Worm (Caenorhabditis elegans) whole organism, late embryonic: ENCODE measurements around the gene B0273.1.
"Not testable (repeated sequence)": the region's sequence is repeated elsewhere in the genome, so short reads cannot be mapped to it uniquely, and the experiment has no call there.

Experiments
- K02D7.2 ChIP-seq: sonication (generic microtip); optimal IDR thresholded peaks from 2 replicates; lab custom pipeline; 2017; ENCODE audit warnings: mild to moderate bottlenecking, missing genetic modification characterization, missing compliant biosample characterization
- K09A11.1 ChIP-seq: sonication (generic microtip); optimal IDR thresholded peaks from 2 replicates; lab custom pipeline; 2017; ENCODE audit warnings: antibody characterized with exemption, mild to moderate bottlenecking, missing genetic modification characterization, missing compliant biosample characterization; ENCODE audit not compliant: insufficient read depth
- ahr-1 ChIP-seq: sonication (generic microtip); optimal IDR thresholded peaks from 2 replicates; lab custom pipeline; 2016; ENCODE audit warnings: missing genetic modification characterization, missing compliant biosample characterization
- ama-1 ChIP-seq: fragments of 150-350 bp; optimal IDR thresholded peaks from 2 replicates; lab custom pipeline; 2014
- ceh-14 ChIP-seq: sonication (generic microtip); optimal IDR thresholded peaks from 2 replicates; lab custom pipeline; 2016; ENCODE audit warnings: missing genotype, missing genetic modification characterization, missing compliant biosample characterization
- ceh-18 ChIP-seq: sonication (generic microtip); optimal IDR thresholded peaks from 2 replicates; lab custom pipeline; 2016; ENCODE audit warnings: missing genetic modification characterization, missing compliant biosample characterization
- ceh-19 ChIP-seq: fragments of 200-800 bp; sonication (Bioruptor generic); optimal IDR thresholded peaks from 2 replicates; lab custom pipeline; 2018; ENCODE audit warnings: mild to moderate bottlenecking, missing genetic modification characterization, missing compliant biosample characterization
- ceh-30 ChIP-seq: fragments of 150-350 bp; optimal IDR thresholded peaks from 2 replicates; lab custom pipeline; 2014; ENCODE audit warnings: missing biosample characterization, missing genetic modification characterization
- ceh-34 ChIP-seq: sonication (generic microtip); optimal IDR thresholded peaks from 2 replicates; lab custom pipeline; 2016; ENCODE audit warnings: mild to moderate bottlenecking, missing genetic modification characterization, missing compliant biosample characterization
- ceh-45 ChIP-seq: fragments of 200-800 bp; sonication (Bioruptor generic); IDR thresholded peaks from 2 replicates; pipeline ENCODE4 v1.3.6; 2022; ENCODE audit warnings: missing genetic modification reagents, missing genetic modification characterization, missing compliant biosample characterization
- ceh-48 ChIP-seq: sonication (generic microtip); optimal IDR thresholded peaks from 2 replicates; lab custom pipeline; 2016; ENCODE audit warnings: missing genetic modification characterization, inconsistent platforms, missing compliant biosample characterization
- ceh-6 ChIP-seq: fragments of 200-800 bp; sonication (Bioruptor generic); optimal IDR thresholded peaks from 2 replicates; lab custom pipeline; 2018; ENCODE audit warnings: mild to moderate bottlenecking, missing genetic modification characterization, missing compliant biosample characterization
- che-1 ChIP-seq: sonication (generic microtip); optimal IDR thresholded peaks from 2 replicates; lab custom pipeline; 2016; ENCODE audit warnings: mild to moderate bottlenecking, missing genetic modification characterization, missing compliant biosample characterization
- dmd-4 ChIP-seq: sonication (generic microtip); optimal IDR thresholded peaks from 2 replicates; lab custom pipeline; 2016; ENCODE audit warnings: borderline replicate concordance, missing genetic modification characterization, missing compliant biosample characterization
- dve-1 ChIP-seq: sonication (generic microtip); optimal IDR thresholded peaks from 2 replicates; lab custom pipeline; 2017; ENCODE audit warnings: antibody characterized with exemption, mild to moderate bottlenecking, missing genetic modification characterization, missing compliant biosample characterization
- fkh-10 ChIP-seq: fragments of 150-350 bp; optimal IDR thresholded peaks from 2 replicates; lab custom pipeline; 2014; ENCODE audit warnings: missing biosample characterization, missing genetic modification reagents, missing genetic modification characterization
- gmeb-2 ChIP-seq: sonication (generic microtip); optimal IDR thresholded peaks from 2 replicates; lab custom pipeline; 2016; ENCODE audit warnings: missing genetic modification characterization, inconsistent platforms, missing compliant biosample characterization
- hlh-30 ChIP-seq: sonication (generic microtip); optimal IDR thresholded peaks from 2 replicates; lab custom pipeline; 2017; ENCODE audit warnings: antibody characterized with exemption, missing genetic modification characterization, missing compliant biosample characterization; ENCODE audit not compliant: insufficient read depth
- madf-2 ChIP-seq: sonication (generic microtip); optimal IDR thresholded peaks from 2 replicates; lab custom pipeline; 2017; ENCODE audit warnings: missing genetic modification characterization, missing compliant biosample characterization
- mec-3 ChIP-seq: sonication (generic microtip); optimal IDR thresholded peaks from 2 replicates; lab custom pipeline; 2016; ENCODE audit warnings: borderline replicate concordance, missing genetic modification characterization, missing compliant biosample characterization
- nhr-232 ChIP-seq: sonication (generic microtip); optimal IDR thresholded peaks from 2 replicates; lab custom pipeline; 2016; ENCODE audit warnings: missing genetic modification characterization, missing compliant biosample characterization
- npax-4 ChIP-seq: sonication (generic microtip); optimal IDR thresholded peaks from 2 replicates; lab custom pipeline; 2016; ENCODE audit warnings: missing genetic modification characterization, missing compliant biosample characterization
- odd-2 ChIP-seq: sonication (generic microtip); optimal IDR thresholded peaks from 2 replicates; lab custom pipeline; 2017; ENCODE audit warnings: antibody characterized with exemption, mild to moderate bottlenecking, missing genetic modification characterization, missing compliant biosample characterization
- pag-3 ChIP-seq: sonication (generic microtip); optimal IDR thresholded peaks from 2 replicates; lab custom pipeline; 2016; ENCODE audit warnings: missing compliant biosample characterization, missing genetic modification characterization, borderline replicate concordance
- pha-2 ChIP-seq: sonication (generic microtip); optimal IDR thresholded peaks from 2 replicates; lab custom pipeline; 2017; ENCODE audit warnings: mild to moderate bottlenecking, missing genetic modification characterization, missing compliant biosample characterization
- pqm-1 ChIP-seq: sonication (generic microtip); optimal IDR thresholded peaks from 2 replicates; lab custom pipeline; 2016; ENCODE audit warnings: missing genetic modification characterization, missing compliant biosample characterization
- ref-2 ChIP-seq: sonication (generic microtip); optimal IDR thresholded peaks from 2 replicates; lab custom pipeline; 2016; ENCODE audit warnings: missing genetic modification characterization, missing compliant biosample characterization
- rnt-1 ChIP-seq: sonication (generic microtip); optimal IDR thresholded peaks from 2 replicates; lab custom pipeline; 2016; ENCODE audit warnings: missing genetic modification characterization, missing compliant biosample characterization
- sdc-2 ChIP-seq: sonication (generic microtip); optimal IDR thresholded peaks from 2 replicates; lab custom pipeline; 2016; ENCODE audit warnings: missing genotype, missing genetic modification characterization, missing compliant biosample characterization
- sox-2 ChIP-seq: fragments of 200-800 bp; sonication (Bioruptor generic); IDR thresholded peaks from 2 replicates; pipeline ENCODE4 v1.3.6; 2022; ENCODE audit warnings: missing genetic modification reagents, missing genetic modification characterization, missing compliant biosample characterization
- tbx-2 ChIP-seq: sonication (generic microtip); optimal IDR thresholded peaks from 2 replicates; lab custom pipeline; 2016; ENCODE audit warnings: missing genetic modification characterization, missing compliant biosample characterization
- ttx-3 ChIP-seq: sonication (generic microtip); optimal IDR thresholded peaks from 2 replicates; lab custom pipeline; 2016; ENCODE audit warnings: missing genetic modification reagents, missing genetic modification characterization, missing compliant biosample characterization
- unc-55 ChIP-seq: sonication (generic microtip); optimal IDR thresholded peaks from 2 replicates; lab custom pipeline; 2017; ENCODE audit warnings: missing biosample characterization, missing genetic modification reagents, missing genetic modification characterization
- unc-86 ChIP-seq: sonication (generic microtip); optimal IDR thresholded peaks from 2 replicates; lab custom pipeline; 2016; ENCODE audit warnings: missing genetic modification characterization, missing compliant biosample characterization

B0273.1 gene

DNA sequence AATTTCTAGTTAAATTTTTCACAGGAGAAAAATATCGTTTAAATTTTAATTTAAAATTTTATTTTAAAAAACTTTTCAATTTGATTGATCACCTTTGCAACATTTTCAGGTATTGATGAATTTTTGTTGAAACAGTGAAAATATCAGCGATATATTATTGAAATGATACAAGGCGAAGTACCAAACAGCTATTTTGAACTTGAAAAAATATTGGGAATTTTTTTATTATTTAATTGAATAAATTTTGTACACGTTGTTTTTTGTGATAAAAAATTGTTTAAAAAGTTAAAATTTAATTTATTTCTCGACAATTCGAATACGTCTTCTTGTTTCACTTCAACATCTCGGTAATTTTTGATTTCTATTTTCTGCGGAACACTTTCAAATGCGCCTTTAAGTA is at the start of gene B0273.1:
Gene B0273.1 (plus strand): TSS at position 301 of the 400 bp plus-strand sequence.
- TF ChIP-seq ceh-18 (tag; lab: Kevin White, UChicago) (no peak), rnt-1 (no peak), K09A11.1 (tag; lab: Kevin White, UChicago) (no peak), ceh-14 (tag; lab: Kevin White, UChicago) (no peak), tbx-2 (tag; lab: Kevin White, UChicago) (no peak), pag-3 (tag; lab: Kevin White, UChicago) (no peak), nhr-232 (tag; lab: Kevin White, UChicago) (no peak), gmeb-2 (tag; lab: Kevin White, UChicago) (no peak), ahr-1 (no peak), odd-2 (tag; lab: Kevin White, UChicago) (no peak), ttx-3 (tag; lab: Kevin White, UChicago) (no peak), npax-4 (no peak), pha-2 (tag; lab: Kevin White, UChicago) (no peak), ama-1 (lab: Kevin White, UChicago) (no peak), ceh-45 (GFP tag; lab: Robert Waterston, UW) (no peak), dmd-4 (tag; lab: Kevin White, UChicago) (no peak), ceh-48 (tag; lab: Kevin White, UChicago) (no peak), K02D7.2 (tag; lab: Kevin White, UChicago) (no peak)
- TF ChIP-seq, all 69 proteins: peak for 0

ce11 chrIV:5452667-5453066 is 41.1 kb upstream of the B0273.1 start, which contains the start of gene Y4C6A.4:
TSS of gene Y4C6A.4 (plus strand) at chrIV:5452967.
- TF ChIP-seq hlh-30 = no peak
- TF ChIP-seq ref-2 (tag; lab: Kevin White, UChicago) = no peak
- TF ChIP-seq ahr-1 = no peak
- TF ChIP-seq ceh-48 (tag; lab: Kevin White, UChicago) = no peak
- TF ChIP-seq fkh-10 (GFP tag; lab: Kevin White, UChicago) = no peak
- TF ChIP-seq dve-1 = no peak
- TF ChIP-seq dmd-4 (tag; lab: Kevin White, UChicago) = no peak
- no peak for TF ChIP-seq mec-3 (tag; lab: Kevin White, UChicago)
- TF ChIP-seq ceh-30 (tag; lab: Kevin White, UChicago) = no peak
- TF ChIP-seq unc-55 (GFP tag; lab: Kevin White, UChicago) = no peak
- TF ChIP-seq sdc-2 = no peak
- TF ChIP-seq madf-2 = no peak
- TF ChIP-seq sox-2 (GFP tag; lab: Robert Waterston, UW) = no peak
- TF ChIP-seq ceh-6 (GFP tag; lab: Kevin White, UChicago) = no peak
- no peak for TF ChIP-seq ceh-34
- no peak for TF ChIP-seq unc-86 (tag; lab: Kevin White, UChicago)
- no peak for TF ChIP-seq K02D7.2 (tag; lab: Kevin White, UChicago)
- no peak for TF ChIP-seq K09A11.1 (tag; lab: Kevin White, UChicago)

DNA sequence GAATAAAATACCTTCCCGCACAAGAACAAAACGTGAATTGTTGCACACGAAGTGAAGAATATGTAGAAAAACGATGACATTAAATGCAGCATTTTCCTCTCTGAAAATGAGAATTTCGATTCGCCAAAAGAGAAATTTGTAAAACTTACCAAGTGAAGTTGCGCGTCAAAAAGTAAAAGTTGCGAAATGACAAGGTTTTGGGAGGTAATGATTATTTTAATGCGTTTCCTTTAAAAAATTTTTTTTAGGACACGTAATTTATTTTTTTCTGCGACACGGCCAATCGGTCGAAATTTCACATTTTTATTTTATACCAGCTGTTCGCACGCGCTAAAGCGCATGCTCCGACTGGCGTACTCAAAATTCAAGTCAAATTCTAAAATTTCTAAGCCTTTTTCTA is 37.8 kb upstream of the B0273.1 start, which contains the start of gene Y4C6A.3:
Gene Y4C6A.3 (minus strand): TSS at position 101 of the 400 bp plus-strand sequence.
- TF ChIP-seq pqm-1 (tag; lab: Kevin White, UChicago); ahr-1; rnt-1: not testable (repeated sequence)

DNA sequence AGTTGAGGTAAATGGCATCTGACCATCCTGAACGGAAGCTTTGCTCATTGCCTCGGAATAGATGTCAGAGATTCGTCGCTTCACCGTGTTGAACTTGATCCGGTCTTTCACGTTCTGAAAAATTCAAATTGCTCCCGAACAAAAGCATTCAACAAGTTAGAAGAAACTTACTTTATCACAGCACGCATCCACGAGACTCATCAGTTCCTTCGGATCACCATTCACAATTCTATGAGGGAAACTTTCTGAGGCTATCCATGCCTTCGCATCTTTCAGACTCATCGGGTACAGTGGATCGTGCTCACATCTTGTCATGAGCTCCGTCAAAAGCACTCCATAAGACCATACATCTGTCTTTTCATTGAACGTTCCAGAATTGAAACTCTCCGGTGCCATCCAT is 31.0 kb upstream of the B0273.1 start:
- TF ChIP-seq dve-1 = no peak
- TF ChIP-seq, all 69 proteins: peak for 0

DNA sequence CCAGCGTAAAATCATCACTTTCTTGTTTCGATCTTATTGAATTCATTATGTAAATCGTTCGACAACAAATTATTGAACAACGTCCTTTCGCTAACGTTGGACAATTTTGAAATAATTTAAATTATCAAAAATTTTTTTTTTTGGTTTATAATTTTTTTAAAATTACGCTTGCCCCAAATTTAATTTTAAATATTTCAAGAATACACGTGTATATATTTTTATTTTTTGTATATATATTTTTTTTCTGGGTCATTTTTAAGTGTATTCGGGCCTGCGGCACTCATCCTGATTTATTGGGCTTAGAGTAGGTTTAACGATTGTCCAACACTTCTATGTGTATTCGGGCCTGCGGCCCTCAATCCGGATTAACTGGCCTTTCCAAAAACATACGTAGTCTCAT is 29.4 kb upstream of the B0273.1 start, which contains the start of gene Y52D5A.2:
Gene Y52D5A.2 (minus strand): TSS at position 101 of the 400 bp plus-strand sequence.
- not testable (repeated sequence) for TF ChIP-seq pag-3 (tag; lab: Kevin White, UChicago); ceh-19; che-1 (tag; lab: Kevin White, UChicago)
